Fruit fly (Drosophila melanogaster) whole organism, embryonic: Measurements from ENCODE around the gene Zir.

Source experiments
- Atf3 ChIP-seq: fragments of 200-800 bp; sonication (Bioruptor generic); optimal IDR thresholded peaks from 3 replicates; lab custom pipeline; 2016; ENCODE audit warnings: missing biosample characterization, missing genetic modification characterization
- Bgb ChIP-seq: fragments of 200-800 bp; sonication (Bioruptor generic); IDR thresholded peaks from 2 replicates; pipeline ENCODE4 v1.3.6; 2022; ENCODE audit warnings: missing biosample characterization, missing genetic modification characterization; ENCODE audit not compliant: partially characterized antibody
- Blimp-1 ChIP-seq: fragments of 200-800 bp; sonication (Bioruptor generic); optimal IDR thresholded peaks from 3 replicates; lab custom pipeline; 2018; ENCODE audit warnings: missing biosample characterization, missing genetic modification characterization, mild to moderate bottlenecking, moderate library complexity, missing genetic modification reagents
- CG10267 ChIP-seq: fragments of 200-800 bp; sonication (Bioruptor generic); optimal IDR thresholded peaks from 2 replicates; lab custom pipeline; 2018; ENCODE audit warnings: missing biosample characterization, mild to moderate bottlenecking, missing genetic modification characterization, moderate library complexity
- CG10565 ChIP-seq: fragments of 200-800 bp; sonication (Bioruptor generic); optimal IDR thresholded peaks from 3 replicates; lab custom pipeline; 2016; ENCODE audit warnings: missing biosample characterization, mild to moderate bottlenecking, missing genetic modification characterization
- CG11456 ChIP-seq: fragments of 200-800 bp; sonication (Bioruptor generic); IDR thresholded peaks from 3 replicates; pipeline ENCODE4 v1.3.6; 2022; ENCODE audit warnings: missing biosample characterization, missing genetic modification characterization
- CG12071 ChIP-seq: fragments of 200-800 bp; sonication (Bioruptor generic); optimal IDR thresholded peaks from 3 replicates; lab custom pipeline; 2018; ENCODE audit warnings: missing biosample characterization, mild to moderate bottlenecking, missing genetic modification characterization
- CG13775 ChIP-seq: fragments of 200-800 bp; sonication (Bioruptor generic); optimal IDR thresholded peaks from 3 replicates; lab custom pipeline; 2017; ENCODE audit warnings: missing biosample characterization, mild to moderate bottlenecking, missing genetic modification characterization
- CG13894 ChIP-seq: fragments of 200-800 bp; sonication (Bioruptor generic); optimal IDR thresholded peaks from 3 replicates; lab custom pipeline; 2018; ENCODE audit warnings: missing biosample characterization, mild to moderate bottlenecking, missing genetic modification characterization, moderate library complexity
- CG14710 ChIP-seq: fragments of 200-800 bp; sonication (Bioruptor generic); optimal IDR thresholded peaks from 3 replicates; lab custom pipeline; 2019; ENCODE audit warnings: missing biosample characterization, mild to moderate bottlenecking, missing genetic modification characterization, moderate library complexity
- CG17328 ChIP-seq: fragments of 200-800 bp; sonication (Bioruptor generic); IDR thresholded peaks from 2 replicates; pipeline ENCODE4 v1.3.6; 2022; ENCODE audit warnings: missing biosample characterization, missing genetic modification characterization
- CG17359 ChIP-seq: fragments of 200-800 bp; sonication (Bioruptor generic); optimal IDR thresholded peaks from 3 replicates; lab custom pipeline; 2018; ENCODE audit warnings: missing biosample characterization, mild to moderate bottlenecking, missing genetic modification characterization, moderate library complexity
- CG17612 ChIP-seq: fragments of 200-800 bp; sonication (Bioruptor generic); IDR thresholded peaks from 2 replicates; pipeline ENCODE4 v1.3.6; 2022; ENCODE audit warnings: missing biosample characterization, missing genetic modification characterization
- CG2199 ChIP-seq: fragments of 200-800 bp; sonication (Bioruptor generic); IDR thresholded peaks from 3 replicates; pipeline ENCODE4 v1.3.6; 2022; ENCODE audit warnings: missing biosample characterization, missing genetic modification characterization
- CG2712 ChIP-seq: fragments of 200-800 bp; optimal IDR thresholded peaks from 3 replicates; lab custom pipeline; 2019; ENCODE audit warnings: missing biosample characterization, mild to moderate bottlenecking, missing genetic modification characterization, moderate library complexity
- CG31365 ChIP-seq: fragments of 200-800 bp; sonication (Bioruptor generic); optimal IDR thresholded peaks from 2 replicates; lab custom pipeline; 2018; ENCODE audit warnings: missing biosample characterization, mild to moderate bottlenecking, missing genetic modification characterization
- CG34224 ChIP-seq: fragments of 200-800 bp; sonication (Bioruptor generic); IDR thresholded peaks from 3 replicates; pipeline ENCODE4 v1.3.6; 2022; ENCODE audit warnings: missing biosample characterization, missing genetic modification characterization; ENCODE audit not compliant: partially characterized antibody
- CG6254 ChIP-seq: fragments of 200-800 bp; sonication (Bioruptor generic); optimal IDR thresholded peaks from 3 replicates; lab custom pipeline; 2017; ENCODE audit warnings: mild to moderate bottlenecking, missing biosample characterization, missing genetic modification reagents, missing genetic modification characterization
- CG9932 ChIP-seq: fragments of 200-800 bp; sonication (Bioruptor generic); IDR thresholded peaks from 2 replicates; pipeline ENCODE4 v1.3.6; 2022; ENCODE audit warnings: missing biosample characterization, missing genetic modification characterization
- Dfd ChIP-seq, 2 experiments: fragments of >200 bp; optimal IDR thresholded peaks; 2 replicates each; lab custom pipeline; 2017; ENCODE audit warnings: missing biosample characterization in 2 of 2, missing genetic modification characterization in 2 of 2
- Dip2 ChIP-seq: fragments of 200-800 bp; sonication (Bioruptor generic); IDR thresholded peaks from 2 replicates; pipeline ENCODE4 v1.3.6; 2022; ENCODE audit warnings: missing biosample characterization, missing genetic modification characterization
- Elba2 ChIP-seq: fragments of 200-800 bp; sonication (Bioruptor generic); optimal IDR thresholded peaks from 3 replicates; lab custom pipeline; 2016; ENCODE audit warnings: missing biosample characterization, missing genetic modification characterization
- Fer2 ChIP-seq: fragments of 200-800 bp; sonication (Bioruptor generic); optimal IDR thresholded peaks from 2 replicates; lab custom pipeline; 2018; ENCODE audit warnings: missing biosample characterization, mild to moderate bottlenecking, missing genetic modification characterization, moderate library complexity
- HHEX ChIP-seq: fragments of 200-800 bp; sonication (Bioruptor generic); optimal IDR thresholded peaks from 3 replicates; lab custom pipeline; 2017; ENCODE audit warnings: missing biosample characterization, mild to moderate bottlenecking, missing genetic modification characterization, missing genetic modification reagents
- HLH3B ChIP-seq: fragments of 200-800 bp; sonication (Bioruptor generic); IDR thresholded peaks from 2 replicates; pipeline ENCODE4 v1.3.6; 2022; ENCODE audit warnings: missing biosample characterization, missing genetic modification characterization
- HLH54F ChIP-seq: fragments of 200-800 bp; sonication (Bioruptor generic); optimal IDR thresholded peaks from 3 replicates; lab custom pipeline; 2016; ENCODE audit warnings: missing biosample characterization, missing genetic modification characterization
- HLHmδ ChIP-seq: fragments of 200-800 bp; sonication (Bioruptor generic); optimal IDR thresholded peaks from 2 replicates; lab custom pipeline; 2018; ENCODE audit warnings: missing biosample characterization, mild to moderate bottlenecking, missing genetic modification characterization, moderate library complexity
- HmgZ ChIP-seq: fragments of 200-800 bp; sonication (Bioruptor generic); optimal IDR thresholded peaks from 2 replicates; lab custom pipeline; 2018; ENCODE audit warnings: missing biosample characterization, mild to moderate bottlenecking, missing genetic modification characterization
- Hr39 ChIP-seq: fragments of >200 bp; optimal IDR thresholded peaks from 2 replicates; lab custom pipeline; 2017
- MESR4 ChIP-seq: fragments of 200-800 bp; sonication (Bioruptor generic); optimal IDR thresholded peaks from 2 replicates; lab custom pipeline; 2018; ENCODE audit warnings: missing biosample characterization, mild to moderate bottlenecking, missing genetic modification characterization, moderate library complexity
- Med ChIP-seq: fragments of 200-800 bp; sonication (Bioruptor generic); peaks from one replicate; lab custom pipeline; 2016; ENCODE audit warnings: missing biosample characterization, missing genetic modification characterization, mild to moderate bottlenecking, inconsistent platforms, moderate library complexity
- PHDP ChIP-seq: fragments of 200-800 bp; sonication (Bioruptor generic); optimal IDR thresholded peaks from 3 replicates; lab custom pipeline; 2018; ENCODE audit warnings: missing biosample characterization, mild to moderate bottlenecking, missing genetic modification characterization, moderate library complexity
- Sox102F ChIP-seq: fragments of 200-800 bp; sonication (Bioruptor generic); optimal IDR thresholded peaks from 2 replicates; lab custom pipeline; 2018; ENCODE audit warnings: missing biosample characterization, mild to moderate bottlenecking, missing genetic modification characterization, moderate library complexity
- Stat92E ChIP-seq, 3 experiments: fragments of >200 bp in 2 of 3; fragments of 200-800 bp in 1 of 3; sonication (Bioruptor generic) in 1 of 3; optimal IDR thresholded peaks; 2 replicates each; lab custom pipeline; 2017 to 2019; ENCODE audit warnings: missing biosample characterization in 3 of 3, missing genetic modification characterization in 3 of 3, mild to moderate bottlenecking in 1 of 3, moderate library complexity in 1 of 3
- Tbp ChIP-seq: fragments of >200 bp; optimal IDR thresholded peaks from 2 replicates; lab custom pipeline; 2018; ENCODE audit warnings: missing biosample characterization, missing genetic modification characterization
- amos ChIP-seq: fragments of 200-800 bp; sonication (Bioruptor generic); IDR thresholded peaks from 2 replicates; pipeline ENCODE4 v1.3.6; 2022; ENCODE audit warnings: missing biosample characterization, missing genetic modification characterization; ENCODE audit not compliant: partially characterized antibody
- bab2 ChIP-seq: fragments of 200-800 bp; sonication (Bioruptor generic); optimal IDR thresholded peaks from 2 replicates; lab custom pipeline; 2016; ENCODE audit warnings: missing biosample characterization, missing genetic modification characterization
- bigmax ChIP-seq: fragments of 200-800 bp; sonication (Bioruptor generic); optimal IDR thresholded peaks from 2 replicates; lab custom pipeline; 2018; ENCODE audit warnings: missing biosample characterization, mild to moderate bottlenecking, missing genetic modification characterization
- insv ChIP-seq, 2 experiments: fragments of 200-800 bp; sonication (Bioruptor generic); optimal IDR thresholded peaks; 3 replicates each; lab custom pipeline; 2016 to 2018; ENCODE audit warnings: missing biosample characterization in 2 of 2, missing genetic modification characterization in 2 of 2
- jing ChIP-seq: fragments of 200-800 bp; sonication (Bioruptor generic); optimal IDR thresholded peaks from 2 replicates; lab custom pipeline; 2018; ENCODE audit warnings: missing biosample characterization, mild to moderate bottlenecking, missing genetic modification characterization
- luna ChIP-seq: fragments of 200-800 bp; sonication (Bioruptor generic); optimal IDR thresholded peaks from 2 replicates; lab custom pipeline; 2016; ENCODE audit warnings: missing biosample characterization, missing genetic modification characterization
- maf-S ChIP-seq: fragments of 200-800 bp; sonication (Bioruptor generic); optimal IDR thresholded peaks from 2 replicates; lab custom pipeline; 2016; ENCODE audit warnings: missing biosample characterization, missing genetic modification characterization
- p53 ChIP-seq: fragments of 200-800 bp; sonication (Bioruptor generic); optimal IDR thresholded peaks from 2 replicates; lab custom pipeline; 2016; ENCODE audit warnings: missing biosample characterization, missing genetic modification characterization
- rib ChIP-seq: fragments of 200-800 bp; sonication (Bioruptor generic); IDR thresholded peaks from 2 replicates; pipeline ENCODE4 v1.3.6; 2022; ENCODE audit warnings: missing biosample characterization, missing genetic modification characterization
- scrt ChIP-seq: fragments of 200-800 bp; sonication (Bioruptor generic); optimal IDR thresholded peaks from 2 replicates; lab custom pipeline; 2018; ENCODE audit warnings: missing biosample characterization, mild to moderate bottlenecking, missing genetic modification characterization, moderate library complexity
- sima ChIP-seq: fragments of 200-800 bp; sonication (Bioruptor generic); optimal IDR thresholded peaks from 2 replicates; lab custom pipeline; 2016; ENCODE audit warnings: missing biosample characterization, missing genetic modification characterization
- tna ChIP-seq: fragments of 200-800 bp; sonication (Bioruptor generic); IDR thresholded peaks from 2 replicates; pipeline ENCODE4 v1.3.6; 2022; ENCODE audit warnings: missing biosample characterization, missing genetic modification characterization; ENCODE audit not compliant: partially characterized antibody
- trem ChIP-seq: fragments of 200-800 bp; optimal IDR thresholded peaks from 3 replicates; lab custom pipeline; 2019; ENCODE audit warnings: missing biosample characterization, mild to moderate bottlenecking, missing genetic modification characterization, moderate library complexity
- z ChIP-seq: fragments of 200-800 bp; sonication (Bioruptor generic); IDR thresholded peaks from 3 replicates; pipeline ENCODE4 v1.3.6; 2022; ENCODE audit warnings: missing biosample characterization, missing genetic modification characterization

The Zir gene

DNA sequence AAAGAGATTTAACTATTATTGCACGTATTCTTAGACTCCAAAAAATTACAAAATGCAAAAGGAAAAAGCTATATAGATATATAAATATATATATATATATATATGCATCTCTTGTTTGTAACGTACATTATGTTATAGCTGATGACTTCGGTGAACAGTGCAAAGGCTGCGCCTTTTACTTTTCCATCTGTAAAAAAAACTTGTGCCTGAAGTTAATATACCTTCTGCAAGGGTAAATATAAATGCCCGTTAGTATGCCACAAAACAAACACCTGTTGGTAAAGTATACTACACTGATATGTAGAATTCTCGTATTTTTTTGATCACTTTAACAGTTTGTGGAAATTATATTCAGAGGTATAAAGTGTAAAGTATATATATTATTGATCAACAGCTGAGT lies 43.5 kb downstream of the Zir start (continued):
- TF ChIP-seq trem (tag; lab: Kevin White, UChicago) (no peak), Hr39 (lab: Kevin White, UChicago) (no peak), Elba2 (GFP tag; lab: Kevin White, UChicago) (no peak), CG17359 (tag; lab: Kevin White, UChicago) (peak; percentile 17), Atf3 (no peak), Fer2 (tag; lab: Kevin White, UChicago) (no peak), CG6254 (no peak), Blimp-1 (GFP tag; lab: Kevin White, UChicago) (no peak), CG10267 (tag; lab: Kevin White, UChicago) (no peak), HmgZ (tag; lab: Kevin White, UChicago) (peak; percentile 47), PHDP (tag; lab: Kevin White, UChicago) (no peak), Med (GFP tag; lab: Kevin White, UChicago) (peak; percentile 59), Tbp (GFP tag; lab: Kevin White, UChicago) (no peak), CG34224 (GFP tag; lab: Robert Waterston, UW) (no peak), Sox102F (GFP tag; lab: Kevin White, UChicago) (no peak), CG2712 (tag; lab: Kevin White, UChicago) (peak; percentile 10), jing (GFP tag; lab: Kevin White, UChicago) (no peak), rib (GFP tag; lab: Robert Waterston, UW) (no peak), maf-S (no peak), CG31365 (tag; lab: Kevin White, UChicago) (no peak), CG13894 (tag; lab: Kevin White, UChicago) (peak; percentile 43), bigmax (no peak), CG11456 (GFP tag; lab: Robert Waterston, UW) (no peak), HHEX (GFP tag; lab: Kevin White, UChicago) (peak; percentile 28), Dfd (GFP tag; optimal IDR thresholded peaks at IDR 0.05; lab: Kevin White, UChicago) (no peak), Bgb (GFP tag; lab: Robert Waterston, UW) (0 out of 2 replicates have a peak, but pooled peaks have one; percentile 23), scrt (no peak), insv (GFP tag; optimal IDR thresholded peaks at IDR 0.05; lab: Kevin White, UChicago) (no peak), CG12071 (GFP tag; lab: Kevin White, UChicago) (no peak), tna (GFP tag; lab: Robert Waterston, UW) (no peak), MESR4 (no peak), CG10565 (GFP tag; lab: Kevin White, UChicago) (no peak), Dip2 (no peak), Stat92E (GFP tag; optimal IDR thresholded peaks at IDR 0.05; lab: Kevin White, UChicago) (no peak), bab2 (no peak), CG9932 (peak; percentile 26; the same call in 1 of the 2 replicates), HLH54F (no peak), CG13775 (GFP tag; lab: Kevin White, UChicago) (no peak), amos (GFP tag; lab: Robert Waterston, UW) (peak; percentile 33; the same call in 1 of the 2 replicates), p53 (GFP tag; lab: Kevin White, UChicago) (no peak), luna (GFP tag; lab: Kevin White, UChicago) (no peak), CG17612 (GFP tag; lab: Robert Waterston, UW) (peak; percentile 54; the same call in 1 of the 2 replicates), HLH3B (GFP tag; lab: Robert Waterston, UW) (no peak), z (no peak), HLHmδ (GFP tag; lab: Kevin White, UChicago) (no peak), CG2199 (GFP tag; lab: Robert Waterston, UW) (0 out of 3 replicates have a peak, but pooled peaks have one; percentile 34), sima (GFP tag; lab: Kevin White, UChicago) (no peak), CG14710 (no peak), CG17328 (GFP tag; lab: Robert Waterston, UW) (no peak)
